Fruit fly (Drosophila melanogaster) whole organism, pupa: Measurements from ENCODE around the gene CG42795.

Experiments used
- CG10348 ChIP-seq: fragments of 200-800 bp; sonication (Bioruptor generic); IDR thresholded peaks from 2 replicates; pipeline ENCODE4 v1.3.6; 2022; ENCODE audit warnings: missing biosample characterization, missing genetic modification characterization
- CG14655 ChIP-seq: fragments of 200-800 bp; sonication (Bioruptor generic); optimal IDR thresholded peaks from 3 replicates; lab custom pipeline; 2017; ENCODE audit warnings: mild to moderate bottlenecking, missing biosample characterization, missing genetic modification reagents, missing genetic modification characterization
- CG32121 ChIP-seq: fragments of 200-800 bp; sonication (Bioruptor generic); IDR thresholded peaks from 2 replicates; pipeline ENCODE4 v1.3.6; 2022; ENCODE audit warnings: missing biosample characterization, missing genetic modification characterization
- CG34367 ChIP-seq: fragments of 200-800 bp; sonication (Bioruptor generic); optimal IDR thresholded peaks from 2 replicates; lab custom pipeline; 2018; ENCODE audit warnings: missing biosample characterization, mild to moderate bottlenecking, missing genetic modification characterization
- CG8159 ChIP-seq: fragments of 200-800 bp; sonication (Bioruptor generic); optimal IDR thresholded peaks from 3 replicates; lab custom pipeline; 2018; ENCODE audit warnings: missing biosample characterization, mild to moderate bottlenecking, missing genetic modification characterization, moderate library complexity
- CG9948 ChIP-seq: fragments of 200-800 bp; sonication (Bioruptor generic); optimal IDR thresholded peaks from 2 replicates; lab custom pipeline; 2018; ENCODE audit warnings: missing biosample characterization, mild to moderate bottlenecking, missing genetic modification characterization, moderate library complexity
- Pif1B ChIP-seq: fragments of 200-800 bp; sonication (Bioruptor generic); optimal IDR thresholded peaks from 3 replicates; lab custom pipeline; 2016; ENCODE audit warnings: missing biosample characterization, missing genetic modification characterization
- Snoo ChIP-seq: fragments of 200-800 bp; sonication (Bioruptor generic); optimal IDR thresholded peaks from 3 replicates; lab custom pipeline; 2017; ENCODE audit warnings: missing biosample characterization, mild to moderate bottlenecking, missing genetic modification characterization, inconsistent platforms
- fd96Ca ChIP-seq: fragments of 200-800 bp; sonication (Bioruptor generic); IDR thresholded peaks from 3 replicates; pipeline ENCODE4 v1.3.6; 2022; ENCODE audit warnings: missing biosample characterization, missing genetic modification characterization

- TF ChIP-seq CG10348 (GFP tag; lab: Robert Waterston, UW) (no peak), CG32121 (GFP tag; lab: Robert Waterston, UW) (no peak; the same call in 1 of the 2 replicates), CG34367 (no peak), CG9948 (no peak), CG14655 (peak; percentile 61), fd96Ca (GFP tag; lab: Robert Waterston, UW) (no peak), Pif1B (no peak), CG8159 (tag; lab: Kevin White, UChicago) (no peak), Snoo (tag; lab: Kevin White, UChicago) (no peak)
Measured at dm6 chr3R:10283114-10283513, 57.6 kb downstream of the CG42795 start.
